Worm (Caenorhabditis elegans) whole organism, young adult: ENCODE data around the gene W08G11.3.

Experiments
- B0261.1 ChIP-seq: sonication (generic microtip); optimal IDR thresholded peaks from 2 replicates; lab custom pipeline; 2016; ENCODE audit warnings: mild to moderate bottlenecking, missing genetic modification characterization, moderate library complexity, missing compliant biosample characterization
- B0336.3 ChIP-seq: fragments of 200-800 bp; sonication (Bioruptor generic); IDR thresholded peaks from 2 replicates; pipeline ENCODE4 v1.3.6; 2022; ENCODE audit warnings: missing genetic modification characterization, missing compliant biosample characterization
- F10E7.11 ChIP-seq: sonication (generic microtip); optimal IDR thresholded peaks from 2 replicates; lab custom pipeline; 2017; ENCODE audit warnings: mild to moderate bottlenecking, missing genetic modification characterization, moderate library complexity, missing compliant biosample characterization
- F52B5.7 ChIP-seq: sonication (generic microtip); optimal IDR thresholded peaks from 2 replicates; lab custom pipeline; 2016; ENCODE audit warnings: mild to moderate bottlenecking, missing genetic modification characterization, missing compliant biosample characterization
- F57A8.1 ChIP-seq: fragments of 200-800 bp; sonication (Bioruptor generic); optimal IDR thresholded peaks from 2 replicates; lab custom pipeline; 2018; ENCODE audit warnings: mild to moderate bottlenecking, missing genetic modification characterization, moderate library complexity, missing compliant biosample characterization
- K12H6.12 ChIP-seq: fragments of 200-800 bp; sonication (Bioruptor generic); optimal IDR thresholded peaks from 2 replicates; lab custom pipeline; 2018; ENCODE audit warnings: mild to moderate bottlenecking, missing genetic modification characterization, missing compliant biosample characterization
- T07F8.4 ChIP-seq: sonication (generic microtip); optimal IDR thresholded peaks from 2 replicates; lab custom pipeline; 2016; ENCODE audit warnings: mild to moderate bottlenecking, missing genetic modification characterization, moderate library complexity, missing compliant biosample characterization
- Y53G8AR.9 ChIP-seq: fragments of 200-800 bp; sonication (Bioruptor generic); conservative IDR thresholded peaks from 2 replicates; pipeline ENCODE4 v1.3.6; 2022; ENCODE audit warnings: missing genetic modification reagents, missing genetic modification characterization, missing compliant biosample characterization
- Y67H2A.10 ChIP-seq: fragments of 200-800 bp; sonication (Bioruptor generic); conservative IDR thresholded peaks from 2 replicates; pipeline ENCODE4 v1.3.6; 2022; ENCODE audit warnings: missing genetic modification reagents, missing genetic modification characterization, missing compliant biosample characterization
- Y79H2A.3 ChIP-seq: fragments of 200-800 bp; sonication (Bioruptor generic); conservative IDR thresholded peaks from 2 replicates; pipeline ENCODE4 v1.3.6; 2022; ENCODE audit warnings: missing genetic modification reagents, missing genetic modification characterization, missing compliant biosample characterization
- akir-1 ChIP-seq: fragments of 200-800 bp; sonication (Bioruptor generic); optimal IDR thresholded peaks from 2 replicates; lab custom pipeline; 2018; ENCODE audit warnings: mild to moderate bottlenecking, missing genetic modification characterization, moderate library complexity, missing compliant biosample characterization
- ama-1 ChIP-seq, 3 experiments: fragments of 150-350 bp in 1 of 3; sonication (generic microtip) in 2 of 3; optimal IDR thresholded peaks; 2 replicates each; lab custom pipeline; 2014 to 2018; ENCODE audit warnings: missing biosample characterization in 2 of 3, missing genetic modification characterization in 2 of 3, missing genetic modification reagents in 2 of 3
- atf-7 ChIP-seq: sonication (generic microtip); optimal IDR thresholded peaks from 2 replicates; lab custom pipeline; 2017; ENCODE audit warnings: mild to moderate bottlenecking, missing genetic modification characterization, missing compliant biosample characterization
- attf-3 ChIP-seq: fragments of 200-800 bp; sonication (Bioruptor generic); conservative IDR thresholded peaks from 2 replicates; pipeline ENCODE4 v1.3.6; 2022; ENCODE audit warnings: missing genetic modification reagents, missing genetic modification characterization, missing compliant biosample characterization
- attf-5 ChIP-seq: fragments of 200-800 bp; sonication (Bioruptor generic); optimal IDR thresholded peaks from 2 replicates; lab custom pipeline; 2018; ENCODE audit warnings: mild to moderate bottlenecking, missing genetic modification characterization, missing compliant biosample characterization
- cebp-1 ChIP-seq, 2 experiments: fragments of 200-800 bp in 1 of 2; sonication (Bioruptor generic) in 1 of 2; sonication (generic microtip) in 1 of 2; IDR thresholded peaks in 1 of 2; optimal IDR thresholded peaks in 1 of 2; 2 replicates each; pipeline versions ENCODE4 v1.3.6 to Lab custom; 2017 to 2022; ENCODE audit warnings: missing compliant biosample characterization in 2 of 2, missing genetic modification characterization in 2 of 2, mild to moderate bottlenecking in 1 of 2, missing genetic modification reagents in 1 of 2, moderate library complexity in 1 of 2
- ceh-91 ChIP-seq: fragments of 200-800 bp; sonication (Bioruptor generic); IDR thresholded peaks from 2 replicates; pipeline ENCODE4 v1.3.6; 2022; ENCODE audit warnings: missing genetic modification reagents, missing genetic modification characterization, missing compliant biosample characterization
- chd-7 ChIP-seq: sonication (generic microtip); optimal IDR thresholded peaks from 2 replicates; lab custom pipeline; 2016; ENCODE audit warnings: mild to moderate bottlenecking, missing genetic modification characterization, moderate library complexity, missing compliant biosample characterization
- dox-1 ChIP-seq: fragments of 200-800 bp; sonication (Bioruptor generic); IDR thresholded peaks from 2 replicates; pipeline ENCODE4 v1.3.6; 2022; ENCODE audit warnings: missing genetic modification reagents, missing genetic modification characterization, missing compliant biosample characterization
- egl-44 ChIP-seq: fragments of 200-800 bp; sonication (Bioruptor generic); IDR thresholded peaks from 2 replicates; pipeline ENCODE4 v1.3.6; 2022; ENCODE audit warnings: missing genetic modification reagents, missing genetic modification characterization, missing compliant biosample characterization
- egrh-3 ChIP-seq: fragments of 200-800 bp; sonication (Bioruptor generic); IDR thresholded peaks from 2 replicates; pipeline ENCODE4 v1.3.6; 2022; ENCODE audit warnings: missing genetic modification reagents, missing genetic modification characterization, missing compliant biosample characterization
- ekl-4 ChIP-seq: fragments of 200-800 bp; sonication (Bioruptor generic); IDR thresholded peaks from 2 replicates; pipeline ENCODE4 v1.3.6; 2022; ENCODE audit warnings: missing genetic modification reagents, missing genetic modification characterization, missing compliant biosample characterization
- gei-17 ChIP-seq: fragments of 200-800 bp; sonication (Bioruptor generic); optimal IDR thresholded peaks from 2 replicates; lab custom pipeline; 2018; ENCODE audit warnings: mild to moderate bottlenecking, missing genetic modification characterization, missing compliant biosample characterization
- hlh-12 ChIP-seq: sonication (generic microtip); optimal IDR thresholded peaks from 2 replicates; lab custom pipeline; 2016; ENCODE audit warnings: missing genetic modification characterization, missing compliant biosample characterization
- hlh-26 ChIP-seq: fragments of 200-800 bp; sonication (Bioruptor generic); conservative IDR thresholded peaks from 2 replicates; pipeline ENCODE4 v1.3.6; 2022; ENCODE audit warnings: missing genetic modification reagents, missing genetic modification characterization, missing compliant biosample characterization
- hmg-1.2 ChIP-seq: fragments of 200-800 bp; sonication (Bioruptor generic); IDR thresholded peaks from 2 replicates; pipeline ENCODE4 v1.3.6; 2022; ENCODE audit warnings: missing genetic modification reagents, missing genetic modification characterization, missing compliant biosample characterization
- let-607 ChIP-seq, 2 experiments: fragments of 200-800 bp in 1 of 2; sonication (Bioruptor generic) in 1 of 2; sonication (generic microtip) in 1 of 2; optimal IDR thresholded peaks; 2 replicates each; lab custom pipeline; 2016 to 2018; ENCODE audit warnings: mild to moderate bottlenecking in 2 of 2, missing compliant biosample characterization in 2 of 2, missing genetic modification characterization in 2 of 2, moderate library complexity in 2 of 2, missing genotype in 1 of 2
- lin-26 ChIP-seq: fragments of 200-800 bp; sonication (Bioruptor generic); IDR thresholded peaks from 2 replicates; pipeline ENCODE4 v1.3.6; 2022; ENCODE audit warnings: missing genetic modification reagents, missing genetic modification characterization, missing compliant biosample characterization
- lir-1 ChIP-seq: fragments of 200-800 bp; sonication (Bioruptor generic); conservative IDR thresholded peaks from 2 replicates; pipeline ENCODE4 v1.3.6; 2022; ENCODE audit warnings: missing genetic modification reagents, missing genetic modification characterization, missing compliant biosample characterization
- madf-6 ChIP-seq: fragments of 200-800 bp; sonication (Bioruptor generic); IDR thresholded peaks from 2 replicates; pipeline ENCODE4 v1.3.6; 2022; ENCODE audit warnings: missing genetic modification reagents, missing genetic modification characterization, missing compliant biosample characterization
- mcd-1 ChIP-seq: fragments of 200-800 bp; sonication (Bioruptor generic); IDR thresholded peaks from 2 replicates; pipeline ENCODE4 v1.3.6; 2022; ENCODE audit warnings: missing genetic modification reagents, missing genetic modification characterization, missing compliant biosample characterization
- mes-4 ChIP-seq: sonication (generic microtip); optimal IDR thresholded peaks from 2 replicates; lab custom pipeline; 2016; ENCODE audit warnings: missing genotype, missing genetic modification characterization, missing compliant biosample characterization
- nfyb-1 ChIP-seq: fragments of 200-800 bp; sonication (Bioruptor generic); IDR thresholded peaks from 2 replicates; pipeline ENCODE4 v1.3.6; 2022; ENCODE audit warnings: missing genetic modification reagents, missing genetic modification characterization, missing compliant biosample characterization
- nhr-80 ChIP-seq: sonication (generic microtip); optimal IDR thresholded peaks from 2 replicates; lab custom pipeline; 2016; ENCODE audit warnings: missing genetic modification characterization, missing compliant biosample characterization
- pha-4 ChIP-seq: fragments of 150-350 bp; sonication (generic microtip); optimal IDR thresholded peaks from 2 replicates; lab custom pipeline; 2014; ENCODE audit warnings: missing biosample characterization, missing genetic modification reagents, missing genetic modification characterization
- rpc-1 ChIP-seq, 2 experiments: fragments of 150-350 bp in 1 of 2; sonication (generic microtip) in 1 of 2; optimal IDR thresholded peaks; 2 replicates each; lab custom pipeline; 2014 to 2018; ENCODE audit warnings: missing biosample characterization in 1 of 2, missing genetic modification characterization in 1 of 2, missing genetic modification reagents in 1 of 2, missing genotype in 1 of 2
- sdz-38 ChIP-seq: sonication (generic microtip); optimal IDR thresholded peaks from 2 replicates; lab custom pipeline; 2016; ENCODE audit warnings: missing genotype, missing genetic modification characterization, missing compliant biosample characterization
- snpc-1.1 ChIP-seq: sonication (generic microtip); optimal IDR thresholded peaks from 2 replicates; lab custom pipeline; 2017; ENCODE audit warnings: missing genetic modification characterization, mild to moderate bottlenecking, missing compliant biosample characterization, antibody characterized with exemption, moderate library complexity, missing genotype, missing genetic modification reagents; ENCODE audit not compliant: insufficient read depth
- somi-1 ChIP-seq: fragments of 200-800 bp; sonication (Bioruptor generic); optimal IDR thresholded peaks from 2 replicates; lab custom pipeline; 2018; ENCODE audit warnings: mild to moderate bottlenecking, missing genetic modification characterization, missing compliant biosample characterization
- tlf-1 ChIP-seq: fragments of 200-800 bp; sonication (Bioruptor generic); optimal IDR thresholded peaks from 2 replicates; lab custom pipeline; 2018; ENCODE audit warnings: mild to moderate bottlenecking, missing genetic modification characterization, missing compliant biosample characterization
- unc-130 ChIP-seq: sonication (generic microtip); optimal IDR thresholded peaks from 2 replicates; lab custom pipeline; 2016; ENCODE audit warnings: missing genetic modification reagents, missing genetic modification characterization, missing compliant biosample characterization
- zim-3 ChIP-seq: sonication (generic microtip); optimal IDR thresholded peaks from 2 replicates; lab custom pipeline; 2017; ENCODE audit warnings: mild to moderate bottlenecking, missing genetic modification characterization, moderate library complexity, missing compliant biosample characterization
- ztf-3 ChIP-seq: fragments of 200-800 bp; sonication (Bioruptor generic); optimal IDR thresholded peaks from 2 replicates; lab custom pipeline; 2018; ENCODE audit warnings: mild to moderate bottlenecking, missing genetic modification characterization, missing compliant biosample characterization

The W08G11.3 gene

DNA sequence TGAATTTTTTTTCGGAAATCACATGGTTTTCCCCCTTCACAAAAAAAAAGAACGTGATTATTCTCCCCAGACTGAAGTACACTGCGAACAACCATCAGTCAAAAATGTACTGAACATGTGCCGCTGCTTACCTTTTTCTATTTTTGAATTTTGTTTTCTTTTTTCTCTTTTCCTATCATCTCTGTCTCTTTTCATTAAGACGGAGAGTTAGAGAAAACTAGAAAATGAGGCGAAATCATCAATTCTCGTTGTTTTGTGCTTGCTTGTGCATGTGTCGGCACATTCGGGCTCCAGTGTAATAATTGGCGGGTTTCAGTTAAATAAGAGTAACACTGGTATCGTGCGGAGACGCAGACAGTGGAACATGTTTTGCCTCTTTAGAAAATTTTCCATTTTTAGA is 15.2 kb upstream of the W08G11.3 start (continued):
- TF ChIP-seq hmg-1.2 (GFP tag; lab: Robert Waterston, UW) = peak; percentile 41; the same call in 1 of the 2 replicates
- no peak for TF ChIP-seq Y79H2A.3 (GFP tag; lab: Robert Waterston, UW)
- no peak for TF ChIP-seq unc-130
- no peak for TF ChIP-seq gei-17 (GFP tag; lab: Kevin White, UChicago)
- TF ChIP-seq nhr-80 (tag; lab: Kevin White, UChicago) = peak; percentile 83
- TF ChIP-seq pha-4 (tag; lab: Kevin White, UChicago) = peak; percentile 66
- TF ChIP-seq attf-5 (GFP tag; lab: Kevin White, UChicago) = peak; percentile 73
- no peak for TF ChIP-seq Y53G8AR.9 (GFP tag; lab: Robert Waterston, UW)
- TF ChIP-seq dox-1 (GFP tag; lab: Robert Waterston, UW) = 0 out of 2 replicates have a peak, but pooled peaks have one; percentile 7
- TF ChIP-seq akir-1 (GFP tag; lab: Kevin White, UChicago) = no peak
- no peak; the same call in 1 of the 2 replicates for TF ChIP-seq cebp-1 (GFP tag; IDR thresholded peaks at IDR 0.05; lab: Robert Waterston, UW)
- peak; percentile 71 for TF ChIP-seq cebp-1 (tag; optimal IDR thresholded peaks at IDR 0.05; lab: Kevin White, UChicago)
- no peak for TF ChIP-seq F52B5.7 (tag; lab: Kevin White, UChicago)
- TF ChIP-seq B0336.3 (GFP tag; lab: Robert Waterston, UW) = no peak
- no peak for TF ChIP-seq chd-7
- peak; percentile 67 for TF ChIP-seq somi-1
- TF ChIP-seq zim-3 = no peak
- peak; percentile 20 for TF ChIP-seq tlf-1 (GFP tag; lab: Kevin White, UChicago)
- no peak for TF ChIP-seq attf-3 (GFP tag; lab: Robert Waterston, UW)

DNA sequence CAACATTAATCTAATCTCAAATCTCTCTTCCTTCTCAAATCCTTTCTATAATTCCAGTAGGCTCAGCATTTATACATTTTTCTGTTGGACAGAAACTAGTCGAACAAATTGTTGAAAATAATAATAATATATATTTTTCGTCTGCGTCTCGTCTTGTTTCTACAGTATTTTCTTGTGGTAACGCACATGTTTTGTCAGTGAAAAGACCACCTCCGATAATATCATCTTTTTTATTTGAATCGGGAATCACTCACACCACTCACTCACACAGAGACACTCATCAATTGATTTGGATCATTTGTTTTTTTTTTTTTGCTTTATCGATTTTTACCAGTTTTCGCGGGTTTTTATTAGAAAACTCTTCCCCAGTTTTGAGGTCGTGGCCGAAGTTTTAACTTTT is 12.8 kb upstream of the W08G11.3 start:
- TF ChIP-seq hmg-1.2 (GFP tag; lab: Robert Waterston, UW) = peak; percentile 35; the same call in 1 of the 2 replicates
- no peak for TF ChIP-seq snpc-1.1 (tag; lab: Kevin White, UChicago)

DNA sequence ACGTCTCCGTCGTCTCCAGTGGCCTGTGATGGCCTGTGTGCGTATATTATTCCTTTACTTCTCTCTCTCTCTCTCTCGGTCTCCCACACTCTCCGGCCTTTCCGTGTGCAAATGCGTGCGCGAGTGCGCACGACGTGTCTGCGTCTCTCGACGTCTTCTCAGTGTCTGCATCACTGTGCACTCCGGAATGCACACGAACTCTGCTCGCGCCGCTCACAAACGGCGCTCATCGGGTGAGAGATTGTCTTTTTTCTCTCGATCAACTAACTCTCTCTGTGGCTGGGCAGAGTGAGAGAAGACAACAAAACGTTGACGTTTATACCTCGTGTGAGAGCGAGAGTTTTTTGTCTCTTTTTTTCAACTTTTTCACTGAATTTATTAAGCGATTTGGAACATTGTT is 11.5 kb upstream of the W08G11.3 start:
- TF ChIP-seq rpc-1 (optimal IDR thresholded peaks at IDR 0.05; lab: Kevin White, UChicago) (no peak), rpc-1 (tag; optimal IDR thresholded peaks at IDR 0.05; lab: Kevin White, UChicago) (no peak), ceh-91 (GFP tag; lab: Robert Waterston, UW) (0 out of 2 replicates have a peak, but pooled peaks have one; percentile 9), lir-1 (GFP tag; lab: Robert Waterston, UW) (peak; percentile 84), atf-7 (tag; lab: Kevin White, UChicago) (peak; percentile 75), madf-6 (GFP tag; lab: Robert Waterston, UW) (no peak; the same call in 1 of the 2 replicates), Y79H2A.3 (GFP tag; lab: Robert Waterston, UW) (no peak), mes-4 (tag; lab: Kevin White, UChicago) (no peak), let-607 (tag; optimal IDR thresholded peaks at IDR 0.05; lab: Kevin White, UChicago) (peak in 1 of 2 experiments; percentile 39), hlh-26 (no peak), F57A8.1 (GFP tag; lab: Kevin White, UChicago) (no peak), egrh-3 (GFP tag; lab: Robert Waterston, UW) (peak; percentile 75), B0261.1 (peak; percentile 30), F10E7.11 (tag; lab: Kevin White, UChicago) (no peak), hlh-12 (tag; lab: Kevin White, UChicago) (no peak), sdz-38 (tag; lab: Kevin White, UChicago) (no peak), nfyb-1 (peak; percentile 92), T07F8.4 (tag; lab: Kevin White, UChicago) (no peak), K12H6.12 (tag; lab: Kevin White, UChicago) (peak; percentile 86), lin-26 (GFP tag; lab: Robert Waterston, UW) (peak; percentile 88), hmg-1.2 (GFP tag; lab: Robert Waterston, UW) (peak; percentile 95), Y67H2A.10 (no peak), ama-1 (optimal IDR thresholded peaks at IDR 0.05; lab: Kevin White, UChicago) (no peak), ama-1 (GFP tag; optimal IDR thresholded peaks at IDR 0.05; lab: Kevin White, UChicago) (no peak), mcd-1 (GFP tag; lab: Robert Waterston, UW) (peak; percentile 85), egl-44 (GFP tag; lab: Robert Waterston, UW) (peak; percentile 87; the same call in 1 of the 2 replicates), ekl-4 (GFP tag; lab: Robert Waterston, UW) (peak; percentile 79; the same call in 1 of the 2 replicates), chd-7 (peak; percentile 91), ztf-3 (GFP tag; lab: Kevin White, UChicago) (peak; percentile 23)
